Worm (Caenorhabditis elegans) whole organism, L2 larva: ENCODE results near the gene ran-3.

Experiments used
- F13H6.1 ChIP-seq: sonication (generic microtip); optimal IDR thresholded peaks from 2 replicates; lab custom pipeline; 2016; ENCODE audit warnings: missing genetic modification characterization, missing compliant biosample characterization
- Y55F3AM.14 ChIP-seq: fragments of 200-800 bp; sonication (Bioruptor generic); optimal IDR thresholded peaks from 2 replicates; lab custom pipeline; 2018; ENCODE audit warnings: mild to moderate bottlenecking, missing genetic modification characterization, missing compliant biosample characterization
- ZK546.5 ChIP-seq: sonication (generic microtip); optimal IDR thresholded peaks from 2 replicates; lab custom pipeline; 2017; ENCODE audit warnings: missing biosample characterization, missing genetic modification characterization
- alr-1 ChIP-seq: fragments of 150-350 bp; optimal IDR thresholded peaks from 2 replicates; lab custom pipeline; 2014; ENCODE audit warnings: missing biosample characterization, missing genetic modification characterization
- aly-2 ChIP-seq: fragments of 150-350 bp; optimal IDR thresholded peaks from 2 replicates; lab custom pipeline; 2014; ENCODE audit warnings: missing biosample characterization, missing genetic modification characterization
- ama-1 ChIP-seq: fragments of 150-350 bp; optimal IDR thresholded peaks from 2 replicates; lab custom pipeline; 2018; ENCODE audit warnings: inconsistent platforms
- blmp-1 ChIP-seq: sonication (generic microtip); optimal IDR thresholded peaks from 2 replicates; lab custom pipeline; 2017; ENCODE audit warnings: missing genetic modification characterization, mild to moderate bottlenecking, missing compliant biosample characterization, antibody characterized with exemption, moderate library complexity; ENCODE audit not compliant: insufficient read depth
- ceh-16 ChIP-seq: fragments of 150-350 bp; optimal IDR thresholded peaks from 2 replicates; lab custom pipeline; 2014; ENCODE audit warnings: missing biosample characterization, missing genetic modification characterization
- ceh-82 ChIP-seq: fragments of 150-350 bp; optimal IDR thresholded peaks from 2 replicates; lab custom pipeline; 2014; ENCODE audit warnings: missing biosample characterization, missing genetic modification characterization
- elt-1 ChIP-seq: fragments of 150-350 bp; optimal IDR thresholded peaks from 2 replicates; lab custom pipeline; 2014; ENCODE audit warnings: missing biosample characterization, missing genetic modification characterization
- elt-3 ChIP-seq: sonication (generic microtip); optimal IDR thresholded peaks from 2 replicates; lab custom pipeline; 2017; ENCODE audit warnings: missing biosample characterization, missing genetic modification characterization
- fos-1 ChIP-seq: fragments of 150-350 bp; optimal IDR thresholded peaks from 2 replicates; lab custom pipeline; 2014; ENCODE audit warnings: missing biosample characterization, missing genetic modification characterization
- gmeb-1 ChIP-seq: fragments of 150-350 bp; optimal IDR thresholded peaks from 2 replicates; lab custom pipeline; 2014; ENCODE audit warnings: missing biosample characterization, missing genetic modification characterization
- lin-39 ChIP-seq: fragments of 150-350 bp; optimal IDR thresholded peaks from 2 replicates; lab custom pipeline; 2014; ENCODE audit warnings: missing biosample characterization, missing genetic modification reagents, missing genetic modification characterization
- mab-5 ChIP-seq: fragments of 150-350 bp; optimal IDR thresholded peaks from 2 replicates; lab custom pipeline; 2014; ENCODE audit warnings: missing biosample characterization, missing genetic modification characterization
- mbf-1 ChIP-seq: sonication (generic microtip); optimal IDR thresholded peaks from 2 replicates; lab custom pipeline; 2017; ENCODE audit warnings: missing biosample characterization, missing genetic modification characterization
- mdl-1 ChIP-seq, 2 experiments: fragments of 150-350 bp in 1 of 2; sonication (generic microtip) in 1 of 2; optimal IDR thresholded peaks; 2 replicates each; lab custom pipeline; 2017; ENCODE audit warnings: missing biosample characterization in 2 of 2, missing genetic modification characterization in 2 of 2
- nhr-11 ChIP-seq: fragments of 150-350 bp; optimal IDR thresholded peaks from 2 replicates; lab custom pipeline; 2014; ENCODE audit warnings: missing biosample characterization, missing genetic modification characterization
- nhr-129 ChIP-seq: fragments of 150-350 bp; optimal IDR thresholded peaks from 2 replicates; lab custom pipeline; 2014; ENCODE audit warnings: missing biosample characterization, missing genetic modification characterization
- nhr-21 ChIP-seq: fragments of 150-350 bp; optimal IDR thresholded peaks from 2 replicates; lab custom pipeline; 2014; ENCODE audit warnings: missing biosample characterization, missing genetic modification characterization
- nhr-23 ChIP-seq: fragments of 150-350 bp; optimal IDR thresholded peaks from 2 replicates; lab custom pipeline; 2014; ENCODE audit warnings: missing biosample characterization, missing genetic modification reagents, missing genetic modification characterization
- nhr-237 ChIP-seq: fragments of 150-350 bp; optimal IDR thresholded peaks from 2 replicates; lab custom pipeline; 2014; ENCODE audit warnings: missing biosample characterization, missing genetic modification characterization
- nhr-25 ChIP-seq: fragments of 150-350 bp; sonication (generic microtip); optimal IDR thresholded peaks from 3 replicates; lab custom pipeline; 2014; ENCODE audit warnings: missing biosample characterization, missing genetic modification characterization
- nhr-6 ChIP-seq: fragments of 150-350 bp; optimal IDR thresholded peaks from 2 replicates; lab custom pipeline; 2014; ENCODE audit warnings: missing biosample characterization, missing genetic modification characterization
- nhr-77 ChIP-seq: fragments of 150-350 bp; optimal IDR thresholded peaks from 2 replicates; lab custom pipeline; 2014; ENCODE audit warnings: missing biosample characterization, missing genetic modification characterization
- sem-4 ChIP-seq: fragments of 150-350 bp; optimal IDR thresholded peaks from 2 replicates; lab custom pipeline; 2014; ENCODE audit warnings: missing biosample characterization, missing genetic modification reagents, missing genetic modification characterization
- skn-1 ChIP-seq: sonication (generic microtip); optimal IDR thresholded peaks from 2 replicates; lab custom pipeline; 2017; ENCODE audit warnings: missing biosample characterization, missing genetic modification characterization
- sma-3 ChIP-seq: sonication (generic microtip); optimal IDR thresholded peaks from 2 replicates; lab custom pipeline; 2016; ENCODE audit warnings: missing genetic modification reagents, missing genetic modification characterization, missing compliant biosample characterization
- sma-9 ChIP-seq, 2 experiments: fragments of 150-350 bp in 1 of 2; sonication (generic microtip) in 1 of 2; optimal IDR thresholded peaks; 2 replicates each; lab custom pipeline; 2014 to 2016; ENCODE audit warnings: missing genetic modification characterization in 2 of 2, mild to moderate bottlenecking in 1 of 2, missing biosample characterization in 1 of 2, missing compliant biosample characterization in 1 of 2, missing genetic modification reagents in 1 of 2, moderate library complexity in 1 of 2
- snpc-4 ChIP-seq: fragments of 150-350 bp; optimal IDR thresholded peaks from 2 replicates; lab custom pipeline; 2014; ENCODE audit warnings: missing biosample characterization, missing genetic modification characterization
- unc-39 ChIP-seq: fragments of 150-350 bp; optimal IDR thresholded peaks from 2 replicates; lab custom pipeline; 2014; ENCODE audit warnings: missing biosample characterization, missing genetic modification characterization
- unc-55 ChIP-seq: fragments of 150-350 bp; sonication (generic microtip); optimal IDR thresholded peaks from 3 replicates; lab custom pipeline; 2014; ENCODE audit warnings: missing biosample characterization, missing genetic modification reagents, missing genetic modification characterization
- unc-62 ChIP-seq: fragments of 150-350 bp; optimal IDR thresholded peaks from 2 replicates; lab custom pipeline; 2014; ENCODE audit warnings: missing biosample characterization, missing genetic modification reagents, missing genetic modification characterization
- zag-1 ChIP-seq: fragments of 150-350 bp; optimal IDR thresholded peaks from 2 replicates; lab custom pipeline; 2014; ENCODE audit warnings: missing biosample characterization, missing genetic modification characterization
- ztf-11 ChIP-seq: sonication (generic microtip); optimal IDR thresholded peaks from 2 replicates; lab custom pipeline; 2017; ENCODE audit warnings: missing biosample characterization, missing genetic modification characterization
- ztf-4 ChIP-seq: fragments of 150-350 bp; optimal IDR thresholded peaks from 2 replicates; lab custom pipeline; 2014; ENCODE audit warnings: missing biosample characterization, missing genetic modification characterization

Gene ran-3

ce11 chrII:8370194-8370593 is 45.3 kb upstream of the ran-3 start:
- TF ChIP-seq aly-2 (tag; lab: Kevin White, UChicago) (no peak), mdl-1 (tag; optimal IDR thresholded peaks at IDR 0.05; lab: Kevin White, UChicago) (no peak), F13H6.1 (tag; lab: Kevin White, UChicago) (no peak), nhr-6 (tag; lab: Kevin White, UChicago) (no peak), snpc-4 (tag; lab: Kevin White, UChicago) (no peak), sma-3 (GFP tag; lab: Kevin White, UChicago) (no peak), mbf-1 (tag; lab: Kevin White, UChicago) (no peak), ztf-11 (tag; lab: Kevin White, UChicago) (no peak), nhr-237 (tag; lab: Kevin White, UChicago) (no peak), nhr-25 (tag; lab: Kevin White, UChicago) (no peak), nhr-21 (no peak), blmp-1 (tag; lab: Kevin White, UChicago) (no peak), unc-62 (GFP tag; lab: Kevin White, UChicago) (no peak), ztf-4 (tag; lab: Kevin White, UChicago) (no peak)

ce11 chrII:8369059-8369458 is 44.2 kb upstream of the ran-3 start, which contains the start of gene amt-3:
Gene amt-3, minus strand, starts transcription at chrII:8369159.
- TF ChIP-seq sem-4 (tag; lab: Kevin White, UChicago) (no peak), ZK546.5 (tag; lab: Kevin White, UChicago) (no peak), lin-39 (no peak)

- no peak for TF ChIP-seq sma-9 (GFP tag; optimal IDR thresholded peaks at IDR 0.05; lab: Kevin White, UChicago)
- no peak for TF ChIP-seq sma-9 (tag; optimal IDR thresholded peaks at IDR 0.05; lab: Kevin White, UChicago)
- TF ChIP-seq unc-39 (tag; lab: Kevin White, UChicago): no peak
- TF ChIP-seq nhr-11 (tag; lab: Kevin White, UChicago): no peak
- no peak for TF ChIP-seq nhr-77
Observed at ce11 chrII:8360453-8360852, 35.6 kb upstream of the ran-3 start, which contains the start of gene M195.2. Gene M195.2, plus strand, starts transcription at chrII:8360753.

ce11 chrII:8359350-8359749 is 34.5 kb upstream of the ran-3 start, which contains the start of gene col-77:
Gene col-77, minus strand, starts transcription at chrII:8359381.
- TF ChIP-seq elt-3 (tag; lab: Kevin White, UChicago) (no peak), alr-1 (tag; lab: Kevin White, UChicago) (no peak), ztf-4 (tag; lab: Kevin White, UChicago) (no peak), nhr-23 (tag; lab: Kevin White, UChicago) (no peak), unc-39 (tag; lab: Kevin White, UChicago) (no peak), ama-1 (no peak), ZK546.5 (tag; lab: Kevin White, UChicago) (no peak), ztf-11 (tag; lab: Kevin White, UChicago) (no peak), sem-4 (tag; lab: Kevin White, UChicago) (no peak), sma-9 (GFP tag; optimal IDR thresholded peaks at IDR 0.05; lab: Kevin White, UChicago) (no peak), sma-9 (tag; optimal IDR thresholded peaks at IDR 0.05; lab: Kevin White, UChicago) (no peak), Y55F3AM.14 (GFP tag; lab: Kevin White, UChicago) (no peak), nhr-11 (tag; lab: Kevin White, UChicago) (no peak), fos-1 (tag; lab: Kevin White, UChicago) (no peak), nhr-21 (no peak), zag-1 (tag; lab: Kevin White, UChicago) (no peak), ceh-16 (tag; lab: Kevin White, UChicago) (no peak), aly-2 (tag; lab: Kevin White, UChicago) (no peak), gmeb-1 (no peak)
- TF ChIP-seq, all 48 proteins: peak for 0

- TF ChIP-seq unc-55 (GFP tag; lab: Kevin White, UChicago): no peak
Observed at ce11 chrII:8358466-8358865, 33.6 kb upstream of the ran-3 start.

- TF ChIP-seq unc-62 (GFP tag; lab: Kevin White, UChicago): no peak
- no peak for TF ChIP-seq unc-55 (GFP tag; lab: Kevin White, UChicago)
- TF ChIP-seq F13H6.1 (tag; lab: Kevin White, UChicago): no peak
- no peak for TF ChIP-seq skn-1
- no peak for TF ChIP-seq nhr-77
- TF ChIP-seq nhr-129 (tag; lab: Kevin White, UChicago): no peak
- TF ChIP-seq elt-1: no peak
- TF ChIP-seq aly-2 (tag; lab: Kevin White, UChicago): no peak
- no peak for TF ChIP-seq unc-39 (tag; lab: Kevin White, UChicago)
- no peak for TF ChIP-seq mab-5 (tag; lab: Kevin White, UChicago)
- no peak for TF ChIP-seq ceh-82 (tag; lab: Kevin White, UChicago)
- no peak for TF ChIP-seq lin-39
- no peak for TF ChIP-seq nhr-21
Observed at ce11 chrII:8354233-8354750, 29.4 kb upstream of the ran-3 start, which contains the start of gene C26D10.6. Gene C26D10.6, minus strand, starts transcription at chrII:8354700.
